Worm (Caenorhabditis elegans) whole organism, young adult: ENCODE measurements around the gene rfs-1.

Experiments used
- B0019.2 ChIP-seq: fragments of 200-800 bp; sonication (Bioruptor generic); conservative IDR thresholded peaks from 2 replicates; pipeline ENCODE4 v1.3.6; 2022; ENCODE audit warnings: missing genetic modification reagents, missing genetic modification characterization, missing compliant biosample characterization
- C06A6.2 ChIP-seq: fragments of 200-800 bp; sonication (Bioruptor generic); conservative IDR thresholded peaks from 2 replicates; pipeline ENCODE4 v1.3.6; 2022; ENCODE audit warnings: missing genetic modification characterization, missing compliant biosample characterization
- C17E4.6 ChIP-seq: fragments of 200-800 bp; sonication (Bioruptor generic); IDR thresholded peaks from 2 replicates; pipeline ENCODE4 v1.3.6; 2022; ENCODE audit warnings: missing genetic modification reagents, missing genetic modification characterization, missing compliant biosample characterization
- F23B12.7 ChIP-seq: sonication (generic microtip); optimal IDR thresholded peaks from 2 replicates; lab custom pipeline; 2017; ENCODE audit warnings: missing genetic modification characterization, mild to moderate bottlenecking, missing compliant biosample characterization, antibody characterized with exemption, moderate library complexity; ENCODE audit not compliant: insufficient read depth
- F39B2.1 ChIP-seq: fragments of 200-800 bp; sonication (Bioruptor generic); IDR thresholded peaks from 2 replicates; pipeline ENCODE4 v1.3.6; 2022; ENCODE audit warnings: missing genetic modification reagents, missing genetic modification characterization, missing compliant biosample characterization
- F49E8.2 ChIP-seq: sonication (generic microtip); optimal IDR thresholded peaks from 3 replicates; lab custom pipeline; 2017; ENCODE audit warnings: missing genetic modification characterization, mild to moderate bottlenecking, missing compliant biosample characterization, antibody characterized with exemption, moderate library complexity; ENCODE audit not compliant: insufficient read depth
- F52B5.7 ChIP-seq: sonication (generic microtip); optimal IDR thresholded peaks from 2 replicates; lab custom pipeline; 2016; ENCODE audit warnings: mild to moderate bottlenecking, missing genetic modification characterization, missing compliant biosample characterization
- T07F8.4 ChIP-seq: sonication (generic microtip); optimal IDR thresholded peaks from 2 replicates; lab custom pipeline; 2016; ENCODE audit warnings: mild to moderate bottlenecking, missing genetic modification characterization, moderate library complexity, missing compliant biosample characterization
- T26A5.8 ChIP-seq: sonication (generic microtip); optimal IDR thresholded peaks from 2 replicates; lab custom pipeline; 2016; ENCODE audit warnings: missing genetic modification characterization, missing compliant biosample characterization
- Y56A3A.18 ChIP-seq: fragments of 200-800 bp; sonication (Bioruptor generic); IDR thresholded peaks from 2 replicates; pipeline ENCODE4 v1.3.6; 2022; ENCODE audit warnings: missing genetic modification reagents, missing genetic modification characterization, missing compliant biosample characterization
- akir-1 ChIP-seq: fragments of 200-800 bp; sonication (Bioruptor generic); optimal IDR thresholded peaks from 2 replicates; lab custom pipeline; 2018; ENCODE audit warnings: mild to moderate bottlenecking, missing genetic modification characterization, moderate library complexity, missing compliant biosample characterization
- attf-6 ChIP-seq: fragments of 200-800 bp; sonication (Bioruptor generic); IDR thresholded peaks from 2 replicates; pipeline ENCODE4 v1.3.6; 2022; ENCODE audit warnings: missing genetic modification reagents, missing genetic modification characterization, missing compliant biosample characterization
- bed-2 ChIP-seq: fragments of 200-800 bp; sonication (Bioruptor generic); IDR thresholded peaks from 2 replicates; pipeline ENCODE4 v1.3.6; 2022; ENCODE audit warnings: missing genetic modification reagents, missing genetic modification characterization, missing compliant biosample characterization
- ceh-100 ChIP-seq: fragments of 200-800 bp; sonication (Bioruptor generic); IDR thresholded peaks from 2 replicates; pipeline ENCODE4 v1.3.6; 2022; ENCODE audit warnings: missing genetic modification reagents, missing genetic modification characterization, missing compliant biosample characterization
- ceh-27 ChIP-seq: fragments of 200-800 bp; sonication (Bioruptor generic); optimal IDR thresholded peaks from 2 replicates; lab custom pipeline; 2018; ENCODE audit warnings: mild to moderate bottlenecking, missing genetic modification characterization, moderate library complexity, missing compliant biosample characterization
- dpff-1 ChIP-seq: sonication (generic microtip); optimal IDR thresholded peaks from 2 replicates; lab custom pipeline; 2017; ENCODE audit warnings: mild to moderate bottlenecking, missing genetic modification characterization, missing compliant biosample characterization
- egl-18 ChIP-seq: fragments of 200-800 bp; sonication (Bioruptor generic); IDR thresholded peaks from 2 replicates; pipeline ENCODE4 v1.3.6; 2022; ENCODE audit warnings: missing genetic modification reagents, missing genetic modification characterization, missing compliant biosample characterization
- hlh-12 ChIP-seq: sonication (generic microtip); optimal IDR thresholded peaks from 2 replicates; lab custom pipeline; 2016; ENCODE audit warnings: missing genetic modification characterization, missing compliant biosample characterization
- hrde-1 ChIP-seq: sonication (generic microtip); optimal IDR thresholded peaks from 2 replicates; lab custom pipeline; 2016; ENCODE audit warnings: missing genetic modification characterization, mild to moderate bottlenecking, missing compliant biosample characterization, moderate library complexity, missing genotype, missing genetic modification reagents, borderline replicate concordance
- hsf-1 ChIP-seq: fragments of 200-800 bp; sonication (Bioruptor generic); IDR thresholded peaks from 2 replicates; pipeline ENCODE4 v1.3.6; 2022; ENCODE audit warnings: missing genetic modification reagents, missing genetic modification characterization, missing compliant biosample characterization
- lag-1 ChIP-seq: fragments of 200-800 bp; sonication (Bioruptor generic); IDR thresholded peaks from 2 replicates; pipeline ENCODE4 v1.3.6; 2022; ENCODE audit warnings: missing genetic modification reagents, missing genetic modification characterization, missing compliant biosample characterization
- let-526 ChIP-seq: fragments of 200-800 bp; sonication (Bioruptor generic); IDR thresholded peaks from 2 replicates; pipeline ENCODE4 v1.3.6; 2022; ENCODE audit warnings: missing genetic modification reagents, missing genetic modification characterization, missing compliant biosample characterization
- let-607 ChIP-seq, 2 experiments: fragments of 200-800 bp in 1 of 2; sonication (Bioruptor generic) in 1 of 2; sonication (generic microtip) in 1 of 2; optimal IDR thresholded peaks; 2 replicates each; lab custom pipeline; 2016 to 2018; ENCODE audit warnings: mild to moderate bottlenecking in 2 of 2, missing compliant biosample characterization in 2 of 2, missing genetic modification characterization in 2 of 2, moderate library complexity in 2 of 2, missing genotype in 1 of 2
- lin-26 ChIP-seq: fragments of 200-800 bp; sonication (Bioruptor generic); IDR thresholded peaks from 2 replicates; pipeline ENCODE4 v1.3.6; 2022; ENCODE audit warnings: missing genetic modification reagents, missing genetic modification characterization, missing compliant biosample characterization
- lin-35 ChIP-seq, 3 experiments: fragments of 150-350 bp in 2 of 3; sonication (generic microtip) in 1 of 3; optimal IDR thresholded peaks; 2 replicates each; lab custom pipeline; 2014 to 2018; ENCODE audit warnings: missing biosample characterization in 3 of 3, missing genetic modification characterization in 3 of 3, missing genetic modification reagents in 3 of 3
- lir-1 ChIP-seq: fragments of 200-800 bp; sonication (Bioruptor generic); conservative IDR thresholded peaks from 2 replicates; pipeline ENCODE4 v1.3.6; 2022; ENCODE audit warnings: missing genetic modification reagents, missing genetic modification characterization, missing compliant biosample characterization
- lsl-1 ChIP-seq: fragments of 200-800 bp; sonication (Bioruptor generic); optimal IDR thresholded peaks from 2 replicates; lab custom pipeline; 2018; ENCODE audit warnings: mild to moderate bottlenecking, missing genetic modification characterization, moderate library complexity, missing compliant biosample characterization
- madf-8 ChIP-seq: fragments of 200-800 bp; sonication (Bioruptor generic); conservative IDR thresholded peaks from 2 replicates; pipeline ENCODE4 v1.3.6; 2022; ENCODE audit warnings: missing genetic modification reagents, missing genetic modification characterization, missing compliant biosample characterization
- mcd-1 ChIP-seq: fragments of 200-800 bp; sonication (Bioruptor generic); IDR thresholded peaks from 2 replicates; pipeline ENCODE4 v1.3.6; 2022; ENCODE audit warnings: missing genetic modification reagents, missing genetic modification characterization, missing compliant biosample characterization
- mel-28 ChIP-seq: sonication (generic microtip); optimal IDR thresholded peaks from 2 replicates; lab custom pipeline; 2016; ENCODE audit warnings: borderline replicate concordance, mild to moderate bottlenecking, missing genetic modification characterization, missing compliant biosample characterization
- nfya-2 ChIP-seq: fragments of 200-800 bp; sonication (Bioruptor generic); IDR thresholded peaks from 2 replicates; pipeline ENCODE4 v1.3.6; 2022; ENCODE audit warnings: missing genetic modification reagents, missing genetic modification characterization, missing compliant biosample characterization
- nhr-27 ChIP-seq: fragments of 200-800 bp; sonication (Bioruptor generic); optimal IDR thresholded peaks from 2 replicates; lab custom pipeline; 2018; ENCODE audit warnings: mild to moderate bottlenecking, missing genetic modification characterization, moderate library complexity, missing compliant biosample characterization
- nhr-80 ChIP-seq: sonication (generic microtip); optimal IDR thresholded peaks from 2 replicates; lab custom pipeline; 2016; ENCODE audit warnings: missing genetic modification characterization, missing compliant biosample characterization
- nhr-90 ChIP-seq: sonication (generic microtip); optimal IDR thresholded peaks from 2 replicates; lab custom pipeline; 2016; ENCODE audit warnings: missing genotype, mild to moderate bottlenecking, missing genetic modification characterization, missing compliant biosample characterization
- rcor-1 ChIP-seq: fragments of 200-800 bp; sonication (Bioruptor generic); IDR thresholded peaks from 2 replicates; pipeline ENCODE4 v1.3.6; 2022; ENCODE audit warnings: missing genetic modification reagents, missing genetic modification characterization, missing compliant biosample characterization
- sea-2 ChIP-seq: fragments of 200-800 bp; sonication (Bioruptor generic); IDR thresholded peaks from 2 replicates; pipeline ENCODE4 v1.3.6; 2022; ENCODE audit warnings: missing genetic modification characterization, missing compliant biosample characterization
- somi-1 ChIP-seq: fragments of 200-800 bp; sonication (Bioruptor generic); optimal IDR thresholded peaks from 2 replicates; lab custom pipeline; 2018; ENCODE audit warnings: mild to moderate bottlenecking, missing genetic modification characterization, missing compliant biosample characterization
- tlf-1 ChIP-seq: fragments of 200-800 bp; sonication (Bioruptor generic); optimal IDR thresholded peaks from 2 replicates; lab custom pipeline; 2018; ENCODE audit warnings: mild to moderate bottlenecking, missing genetic modification characterization, missing compliant biosample characterization
- unc-130 ChIP-seq: sonication (generic microtip); optimal IDR thresholded peaks from 2 replicates; lab custom pipeline; 2016; ENCODE audit warnings: missing genetic modification reagents, missing genetic modification characterization, missing compliant biosample characterization
- unc-62 ChIP-seq: fragments of 150-350 bp; optimal IDR thresholded peaks from 2 replicates; lab custom pipeline; 2014; ENCODE audit warnings: missing biosample characterization, missing genetic modification reagents, missing genetic modification characterization
- zim-3 ChIP-seq: sonication (generic microtip); optimal IDR thresholded peaks from 2 replicates; lab custom pipeline; 2017; ENCODE audit warnings: mild to moderate bottlenecking, missing genetic modification characterization, moderate library complexity, missing compliant biosample characterization
- ztf-25 ChIP-seq: fragments of 200-800 bp; sonication (Bioruptor generic); IDR thresholded peaks from 2 replicates; pipeline ENCODE4 v1.3.6; 2022; ENCODE audit warnings: missing genetic modification reagents, missing genetic modification characterization, missing compliant biosample characterization
- ztf-3 ChIP-seq: fragments of 200-800 bp; sonication (Bioruptor generic); optimal IDR thresholded peaks from 2 replicates; lab custom pipeline; 2018; ENCODE audit warnings: mild to moderate bottlenecking, missing genetic modification characterization, missing compliant biosample characterization

Gene rfs-1

ce11 chrIII:8247051-8247450 is 20.8 kb downstream of the rfs-1 start, which contains the start of gene C02F5.13:
Gene C02F5.13, plus strand, starts transcription at chrIII:8247351.
- no peak for TF ChIP-seq lsl-1 (GFP tag; lab: Kevin White, UChicago)
- no peak for TF ChIP-seq F39B2.1 (GFP tag; lab: Robert Waterston, UW)
- TF ChIP-seq bed-2 (GFP tag; lab: Robert Waterston, UW), result no peak
- TF ChIP-seq, all 124 proteins: peak for 0

- TF ChIP-seq ceh-100 (GFP tag; lab: Robert Waterston, UW) (no peak), mcd-1 (GFP tag; lab: Robert Waterston, UW) (no peak), nfya-2 (GFP tag; lab: Robert Waterston, UW) (no peak), nhr-80 (no peak), tlf-1 (GFP tag; lab: Kevin White, UChicago) (no peak), T07F8.4 (tag; lab: Kevin White, UChicago) (no peak), lag-1 (GFP tag; lab: Robert Waterston, UW) (no peak), F52B5.7 (tag; lab: Kevin White, UChicago) (no peak), rcor-1 (GFP tag; lab: Robert Waterston, UW) (no peak), T26A5.8 (tag; lab: Kevin White, UChicago) (no peak), hrde-1 (tag; lab: Kevin White, UChicago) (no peak), somi-1 (GFP tag; lab: Kevin White, UChicago) (no peak)
Observed at ce11 chrIII:8249381-8249780, 23.1 kb downstream of the rfs-1 start, which contains the start of the genes C02F5.10 and C02F5.2. Gene C02F5.10, minus strand, starts transcription at chrIII:8249481. Gene C02F5.2, plus strand, starts transcription at chrIII:8249619.

ce11 chrIII:8250007-8250683 is 23.9 kb downstream of the rfs-1 start, which contains the start of gene knl-1:
Gene knl-1, plus strand, starts transcription at chrIII:8250632.
- TF ChIP-seq lag-1 (GFP tag; lab: Robert Waterston, UW) (no peak), hsf-1 (GFP tag; lab: Robert Waterston, UW) (no peak), ztf-25 (GFP tag; lab: Robert Waterston, UW) (0 out of 2 replicates have a peak, but pooled peaks have one; percentile 59), F49E8.2 (tag; lab: Kevin White, UChicago) (no peak), unc-130 (peak; percentile 68), ceh-27 (GFP tag; lab: Kevin White, UChicago) (peak; percentile 30), egl-18 (GFP tag; lab: Robert Waterston, UW) (no peak), zim-3 (tag; lab: Kevin White, UChicago) (no peak), C17E4.6 (no peak), C06A6.2 (no peak), lir-1 (GFP tag; lab: Robert Waterston, UW) (no peak), ztf-3 (GFP tag; lab: Kevin White, UChicago) (no peak), let-526 (GFP tag; lab: Robert Waterston, UW) (0 out of 2 replicates have a peak, but pooled peaks have one; percentile 35), dpff-1 (no peak), lsl-1 (GFP tag; lab: Kevin White, UChicago) (peak; percentile 75), nhr-90 (tag; lab: Kevin White, UChicago) (no peak), madf-8 (GFP tag; lab: Robert Waterston, UW) (peak; percentile 51; the same call in 1 of the 2 replicates), hlh-12 (tag; lab: Kevin White, UChicago) (no peak), mel-28 (no peak), sea-2 (GFP tag; lab: Robert Waterston, UW) (no peak), somi-1 (GFP tag; lab: Kevin White, UChicago) (no peak), attf-6 (GFP tag; lab: Robert Waterston, UW) (no peak), let-607 (tag; optimal IDR thresholded peaks at IDR 0.05; lab: Kevin White, UChicago) (no peak), Y56A3A.18 (no peak), B0019.2 (GFP tag; lab: Robert Waterston, UW) (no peak), lin-26 (GFP tag; lab: Robert Waterston, UW) (no peak), unc-62 (GFP tag; lab: Kevin White, UChicago) (no peak), lin-35 (GFP tag; optimal IDR thresholded peaks at IDR 0.05; lab: Kevin White, UChicago) (peak in 1 of 3 experiments; percentile 21), nhr-27 (tag; lab: Kevin White, UChicago) (no peak), akir-1 (no peak), F23B12.7 (tag; lab: Kevin White, UChicago) (peak; percentile 80), F52B5.7 (tag; lab: Kevin White, UChicago) (no peak)
